Fruit fly (Drosophila melanogaster): ENCODE results near the gene thw.

The thw gene

dm6 chr3R:7246889-7247288 lies 22.7 kb downstream of the thw start, which contains the start of the genes Noc3 and CG10053 (continued):
- no peak for TF ChIP-seq fd3F (GFP tag; optimal IDR thresholded peaks at IDR 0.05)
- TF ChIP-seq dmrt99B (tag; optimal IDR thresholded peaks at IDR 0.05) = no peak
- no peak for TF ChIP-seq H15 (GFP tag; IDR thresholded peaks at IDR 0.05)
- 0 out of 2 replicates have a peak, but pooled peaks have one; percentile 23 for TF ChIP-seq Dref (GFP tag; IDR thresholded peaks at IDR 0.05)
- peak; percentile 74 for TF ChIP-seq gfzf (GFP tag; optimal IDR thresholded peaks at IDR 0.05)
- no peak for TF ChIP-seq CG16813 (GFP tag; IDR thresholded peaks at IDR 0.05; ENCODE audit: partially characterized antibody)
- no peak for TF ChIP-seq ERR (GFP tag; optimal IDR thresholded peaks at IDR 0.05)
- no peak for TF ChIP-seq CG17829 (tag; optimal IDR thresholded peaks at IDR 0.05)
- TF ChIP-seq lov (optimal IDR thresholded peaks at IDR 0.05) = no peak
- no peak for TF ChIP-seq lov (GFP tag; IDR thresholded peaks at IDR 0.05)
- no peak for TF ChIP-seq CG31224 (GFP tag; IDR thresholded peaks at IDR 0.05)
- 0 out of 4 replicates have a peak, but pooled peaks have one; percentile 38 for TF ChIP-seq Dll (GFP tag; IDR thresholded peaks at IDR 0.05; ENCODE audit: partially characterized antibody)
- TF ChIP-seq scrt (GFP tag; optimal IDR thresholded peaks at IDR 0.05) = no peak
- TF ChIP-seq Elba2 (GFP tag; optimal IDR thresholded peaks at IDR 0.05) = no peak
- TF ChIP-seq CG13123 (GFP tag; optimal IDR thresholded peaks at IDR 0.05) = no peak
- no peak for TF ChIP-seq Ravus (GFP tag; IDR thresholded peaks at IDR 0.05)
- no peak for TF ChIP-seq E2f1 (GFP tag; IDR thresholded peaks at IDR 0.05)
- no peak for TF ChIP-seq seq (GFP tag; IDR thresholded peaks at IDR 0.05)
- no peak for TF ChIP-seq exex (tag; optimal IDR thresholded peaks at IDR 0.05)
- no peak for TF ChIP-seq Aef1 (GFP tag; IDR thresholded peaks at IDR 0.05)
- peak; percentile 82 for TF ChIP-seq stwl (tag; optimal IDR thresholded peaks at IDR 0.05)
- no peak for TF ChIP-seq CG10959 (GFP tag; IDR thresholded peaks at IDR 0.05)
- no peak for TF ChIP-seq chn (GFP tag; optimal IDR thresholded peaks at IDR 0.05)
- TF ChIP-seq Sin3A (optimal IDR thresholded peaks at IDR 0.05) = peak; percentile 36
- TF ChIP-seq Sry-δ (GFP tag; optimal IDR thresholded peaks at IDR 0.05) = no peak
- TF ChIP-seq bsh (GFP tag; optimal IDR thresholded peaks at IDR 0.05) = no peak
- peak; percentile 60 for TF ChIP-seq pzg (GFP tag; optimal IDR thresholded peaks at IDR 0.05)
- peak; percentile 81 for TF ChIP-seq CG4617 (GFP tag; optimal IDR thresholded peaks at IDR 0.05; ENCODE audit: borderline replicate concordance)
- TF ChIP-seq trem (tag; optimal IDR thresholded peaks at IDR 0.05) = peak; percentile 99
- TF ChIP-seq jing (GFP tag; optimal IDR thresholded peaks at IDR 0.05) = no peak
- no peak for TF ChIP-seq lola (GFP tag; optimal IDR thresholded peaks at IDR 0.05)
- no peak for TF ChIP-seq sr (GFP tag; IDR thresholded peaks at IDR 0.05)
- no peak for TF ChIP-seq CG16815 (GFP tag; optimal IDR thresholded peaks at IDR 0.05)
- TF ChIP-seq CG5245 (GFP tag; optimal IDR thresholded peaks at IDR 0.05) = no peak
- TF ChIP-seq NK7.1 (GFP tag; optimal IDR thresholded peaks at IDR 0.05) = no peak
- no peak for TF ChIP-seq zf30C (GFP tag; optimal IDR thresholded peaks at IDR 0.05)
- TF ChIP-seq MBD-R2 (GFP tag; IDR thresholded peaks at IDR 0.05) = peak; percentile 68
- no peak for TF ChIP-seq CG6683 (GFP tag; optimal IDR thresholded peaks at IDR 0.05)
- no peak for TF ChIP-seq bcd (GFP tag; optimal IDR thresholded peaks at IDR 0.05)
- peak; percentile 54; the same call in 1 of the 2 replicates for TF ChIP-seq CG13287 (GFP tag; IDR thresholded peaks at IDR 0.05; ENCODE audit: partially characterized antibody)
- TF ChIP-seq crc (GFP tag; optimal IDR thresholded peaks at IDR 0.05) = no peak
- TF ChIP-seq Nf-YA (GFP tag; IDR thresholded peaks at IDR 0.05) = no peak
- peak; percentile 48 for TF ChIP-seq sens (GFP tag)
- no peak for TF ChIP-seq CG10979 (tag; optimal IDR thresholded peaks at IDR 0.05)
- TF ChIP-seq zen2 (GFP tag; IDR thresholded peaks at IDR 0.05; ENCODE audit: partially characterized antibody) = no peak
- no peak for TF ChIP-seq CG10543 (GFP tag; optimal IDR thresholded peaks at IDR 0.05)
- no peak for TF ChIP-seq da (GFP tag; optimal IDR thresholded peaks at IDR 0.05)
- TF ChIP-seq CG9609 (GFP tag; optimal IDR thresholded peaks at IDR 0.05) = no peak
- TF ChIP-seq CG9797 (GFP tag; optimal IDR thresholded peaks at IDR 0.05) = peak; percentile 84
- TF ChIP-seq Ets65A (GFP tag) = no peak
